Fruit fly (Drosophila melanogaster) whole organism, embryonic: Measurements from ENCODE around the gene barc.
A peak's percentile ranks its signal among the peaks of the same experiment; 100 is the strongest.

Experiments
- Abd-B ChIP-seq: fragments of 200-800 bp; sonication (Bioruptor generic); optimal IDR thresholded peaks from 2 replicates; lab custom pipeline; 2018; ENCODE audit warnings: missing biosample characterization, mild to moderate bottlenecking, missing genetic modification characterization, moderate library complexity
- Atf-2 ChIP-seq: fragments of 200-800 bp; sonication (Bioruptor generic); optimal IDR thresholded peaks from 2 replicates; lab custom pipeline; 2016; ENCODE audit warnings: missing biosample characterization, missing genetic modification characterization
- Awh ChIP-seq: fragments of 200-800 bp; sonication (Bioruptor generic); IDR thresholded peaks from 2 replicates; pipeline ENCODE4, ENCODE4 v1.3.6; 2022; ENCODE audit warnings: missing biosample characterization, missing genetic modification characterization
- Bdp1 ChIP-seq: fragments of 200-800 bp; sonication (Bioruptor generic); optimal IDR thresholded peaks from 3 replicates; lab custom pipeline; 2016; ENCODE audit warnings: missing biosample characterization, missing genetic modification characterization
- CG10147 ChIP-seq: fragments of 200-800 bp; sonication (Bioruptor generic); optimal IDR thresholded peaks from 2 replicates; lab custom pipeline; 2019; ENCODE audit warnings: missing biosample characterization, mild to moderate bottlenecking, missing genetic modification characterization, moderate library complexity
- CG1024 ChIP-seq: fragments of 200-800 bp; sonication (Bioruptor generic); IDR thresholded peaks from 2 replicates; pipeline ENCODE4 v1.3.6; 2022; ENCODE audit warnings: missing biosample characterization, missing genetic modification characterization
- CG1647 ChIP-seq: fragments of 200-800 bp; sonication (Bioruptor generic); optimal IDR thresholded peaks from 3 replicates; lab custom pipeline; 2016; ENCODE audit warnings: missing biosample characterization, missing genetic modification characterization
- CG17568 ChIP-seq: fragments of 200-800 bp; sonication (Bioruptor generic); optimal IDR thresholded peaks from 2 replicates; lab custom pipeline; 2018; ENCODE audit warnings: missing biosample characterization, mild to moderate bottlenecking, missing genetic modification characterization, moderate library complexity
- CG17829 ChIP-seq: fragments of 200-800 bp; optimal IDR thresholded peaks from 2 replicates; lab custom pipeline; 2019; ENCODE audit warnings: missing biosample characterization, mild to moderate bottlenecking, missing genetic modification characterization, moderate library complexity
- CG17912 ChIP-seq: fragments of 200-800 bp; sonication (Bioruptor generic); optimal IDR thresholded peaks from 2 replicates; lab custom pipeline; 2018; ENCODE audit warnings: missing biosample characterization, mild to moderate bottlenecking, missing genetic modification characterization
- CG18764 ChIP-seq: fragments of 200-800 bp; sonication (Bioruptor generic); optimal IDR thresholded peaks from 3 replicates; lab custom pipeline; 2016; ENCODE audit warnings: missing biosample characterization, missing genetic modification characterization
- CG2120 ChIP-seq: fragments of 200-800 bp; sonication (Bioruptor generic); optimal IDR thresholded peaks from 3 replicates; lab custom pipeline; 2016; ENCODE audit warnings: missing biosample characterization, missing genetic modification characterization
- CG2129 ChIP-seq: fragments of 200-800 bp; sonication (Bioruptor generic); IDR thresholded peaks from 2 replicates; pipeline ENCODE4 v1.3.6; 2022; ENCODE audit warnings: missing biosample characterization, missing genetic modification characterization; ENCODE audit not compliant: partially characterized antibody
- CG2875 ChIP-seq: fragments of 200-800 bp; sonication (Bioruptor generic); optimal IDR thresholded peaks from 2 replicates; lab custom pipeline; 2017; ENCODE audit warnings: missing biosample characterization, mild to moderate bottlenecking, missing genetic modification characterization, missing genetic modification reagents
- CG33557 ChIP-seq: fragments of 200-800 bp; sonication (Bioruptor generic); optimal IDR thresholded peaks from 2 replicates; lab custom pipeline; 2019; ENCODE audit warnings: missing biosample characterization, mild to moderate bottlenecking, missing genetic modification characterization, moderate library complexity
- CG3838 ChIP-seq: fragments of 200-800 bp; sonication (Bioruptor generic); optimal IDR thresholded peaks from 3 replicates; lab custom pipeline; 2016; ENCODE audit warnings: missing biosample characterization, missing genetic modification characterization
- CG4328 ChIP-seq: fragments of 200-800 bp; sonication (Bioruptor generic); optimal IDR thresholded peaks from 3 replicates; lab custom pipeline; 2017; ENCODE audit warnings: missing biosample characterization, missing genetic modification reagents, missing genetic modification characterization
- CG5953 ChIP-seq: fragments of 200-800 bp; sonication (Bioruptor generic); IDR thresholded peaks from 2 replicates; pipeline ENCODE4 v1.3.6; 2022; ENCODE audit warnings: missing biosample characterization, missing genetic modification characterization
- CG6175 ChIP-seq: fragments of 200-800 bp; sonication (Bioruptor generic); IDR thresholded peaks from 3 replicates; pipeline ENCODE4 v1.3.6; 2022; ENCODE audit warnings: missing biosample characterization, missing genetic modification characterization
- CG6791 ChIP-seq: fragments of 200-800 bp; sonication (Bioruptor generic); IDR thresholded peaks from 3 replicates; pipeline ENCODE4 v1.3.6; 2022; ENCODE audit warnings: missing biosample characterization, missing genetic modification characterization; ENCODE audit not compliant: partially characterized antibody
- CG7372 ChIP-seq: fragments of 200-800 bp; sonication (Bioruptor generic); IDR thresholded peaks from 2 replicates; pipeline ENCODE4 v1.3.6; 2022; ENCODE audit warnings: missing biosample characterization, missing genetic modification characterization
- CG9215 ChIP-seq: fragments of 200-800 bp; sonication (Bioruptor generic); IDR thresholded peaks from 2 replicates; pipeline ENCODE4 v1.3.6; 2022; ENCODE audit warnings: missing biosample characterization, missing genetic modification characterization
- CoRest ChIP-seq: fragments of 200-800 bp; sonication (Bioruptor generic); optimal IDR thresholded peaks from 3 replicates; lab custom pipeline; 2018; ENCODE audit warnings: missing biosample characterization, mild to moderate bottlenecking, missing genetic modification characterization, moderate library complexity
- D19B ChIP-seq: fragments of 200-800 bp; sonication (Bioruptor generic); optimal IDR thresholded peaks from 2 replicates; lab custom pipeline; 2017; ENCODE audit warnings: missing biosample characterization, mild to moderate bottlenecking, missing genetic modification characterization
- Dbx ChIP-seq: fragments of 200-800 bp; sonication (Bioruptor generic); IDR thresholded peaks from 3 replicates; pipeline ENCODE4 v1.3.6; 2022; ENCODE audit warnings: missing biosample characterization, missing genetic modification characterization
- Dp ChIP-seq: fragments of 200-800 bp; sonication (Bioruptor generic); optimal IDR thresholded peaks from 2 replicates; lab custom pipeline; 2018; ENCODE audit warnings: missing biosample characterization, mild to moderate bottlenecking, missing genetic modification characterization, moderate library complexity
- Dref ChIP-seq: fragments of 200-800 bp; sonication (Bioruptor generic); IDR thresholded peaks from 2 replicates; pipeline ENCODE4 v1.3.6; 2022; ENCODE audit warnings: missing biosample characterization, missing genetic modification characterization
- Eip74EF ChIP-seq, 2 experiments: fragments of 200-800 bp in 1 of 2; fragments of >200 bp in 1 of 2; sonication (Bioruptor generic) in 1 of 2; optimal IDR thresholded peaks; 2 replicates each; lab custom pipeline; 2017 to 2019; ENCODE audit warnings: missing biosample characterization in 2 of 2, missing genetic modification characterization in 2 of 2, mild to moderate bottlenecking in 1 of 2, moderate library complexity in 1 of 2
- HHEX ChIP-seq: fragments of 200-800 bp; sonication (Bioruptor generic); optimal IDR thresholded peaks from 3 replicates; lab custom pipeline; 2017; ENCODE audit warnings: missing biosample characterization, mild to moderate bottlenecking, missing genetic modification characterization, missing genetic modification reagents
- HLH3B ChIP-seq: fragments of 200-800 bp; sonication (Bioruptor generic); IDR thresholded peaks from 2 replicates; pipeline ENCODE4 v1.3.6; 2022; ENCODE audit warnings: missing biosample characterization, missing genetic modification characterization
- Hmx ChIP-seq: fragments of 200-800 bp; sonication (Bioruptor generic); optimal IDR thresholded peaks from 2 replicates; lab custom pipeline; 2016; ENCODE audit warnings: missing biosample characterization, missing genetic modification characterization
- Jarid2 ChIP-seq: fragments of 200-800 bp; sonication (Bioruptor generic); optimal IDR thresholded peaks from 3 replicates; lab custom pipeline; 2017; ENCODE audit warnings: mild to moderate bottlenecking, missing biosample characterization, missing genetic modification reagents, missing genetic modification characterization
- Mes4 ChIP-seq: fragments of 200-800 bp; sonication (Bioruptor generic); optimal IDR thresholded peaks from 2 replicates; lab custom pipeline; 2016; ENCODE audit warnings: missing biosample characterization, missing genetic modification characterization
- Nf-YB ChIP-seq: fragments of 200-800 bp; sonication (Bioruptor generic); optimal IDR thresholded peaks from 3 replicates; lab custom pipeline; 2019; ENCODE audit warnings: missing biosample characterization, mild to moderate bottlenecking, missing genetic modification characterization, moderate library complexity
- Scr ChIP-seq: fragments of 200-800 bp; sonication (Bioruptor generic); IDR thresholded peaks from 2 replicates; pipeline ENCODE4 v1.3.6; 2022; ENCODE audit warnings: missing biosample characterization, missing genetic modification characterization; ENCODE audit not compliant: partially characterized antibody
- br ChIP-seq: fragments of >200 bp; optimal IDR thresholded peaks from 2 replicates; lab custom pipeline; 2017
- ci ChIP-seq: fragments of 200-800 bp; sonication (Bioruptor generic); IDR thresholded peaks from 3 replicates; pipeline ENCODE4 v1.3.6; 2022; ENCODE audit warnings: missing biosample characterization, missing genetic modification characterization
- dimm ChIP-seq: fragments of 200-800 bp; sonication (Bioruptor generic); IDR thresholded peaks from 2 replicates; pipeline ENCODE4 v1.3.6; 2022; ENCODE audit warnings: missing biosample characterization, missing genetic modification characterization
- dmrt11E ChIP-seq: fragments of 200-800 bp; sonication (Bioruptor generic); optimal IDR thresholded peaks from 3 replicates; lab custom pipeline; 2018; ENCODE audit warnings: missing biosample characterization, mild to moderate bottlenecking, missing genetic modification characterization, moderate library complexity
- hth ChIP-seq: fragments of >200 bp; optimal IDR thresholded peaks from 2 replicates; lab custom pipeline; 2017; ENCODE audit warnings: inconsistent platforms
- kah ChIP-seq: fragments of 200-800 bp; sonication (Bioruptor generic); optimal IDR thresholded peaks from 2 replicates; lab custom pipeline; 2018; ENCODE audit warnings: missing biosample characterization, mild to moderate bottlenecking, missing genetic modification characterization
- ken ChIP-seq: fragments of 200-800 bp; sonication (Bioruptor generic); IDR thresholded peaks from 3 replicates; pipeline ENCODE4 v1.3.6; 2022; ENCODE audit warnings: missing biosample characterization, missing genetic modification characterization
- klu ChIP-seq: fragments of 200-800 bp; sonication (Bioruptor generic); IDR thresholded peaks from 2 replicates; pipeline ENCODE4 v1.3.6; 2022; ENCODE audit warnings: missing biosample characterization, missing genetic modification characterization
- lmd ChIP-seq: fragments of 200-800 bp; sonication (Bioruptor generic); IDR thresholded peaks from 2 replicates; pipeline ENCODE4 v1.3.6; 2022; ENCODE audit warnings: missing biosample characterization, missing genetic modification characterization
- phol ChIP-seq: fragments of 200-800 bp; sonication (Bioruptor generic); optimal IDR thresholded peaks from 3 replicates; lab custom pipeline; 2018; ENCODE audit warnings: missing biosample characterization, mild to moderate bottlenecking, missing genetic modification characterization, moderate library complexity
- pita ChIP-seq: fragments of 200-800 bp; sonication (Bioruptor generic); optimal IDR thresholded peaks from 2 replicates; lab custom pipeline; 2017; ENCODE audit warnings: missing biosample characterization, mild to moderate bottlenecking, missing genetic modification characterization
- ranshi ChIP-seq: fragments of 200-800 bp; sonication (Bioruptor generic); IDR thresholded peaks from 2 replicates; pipeline ENCODE4 v1.3.6; 2022; ENCODE audit warnings: missing biosample characterization, missing genetic modification characterization
- sens-2 ChIP-seq: fragments of 200-800 bp; sonication (Bioruptor generic); IDR thresholded peaks from 2 replicates; pipeline ENCODE4 v1.3.6; 2022; ENCODE audit warnings: missing biosample characterization, missing genetic modification characterization
- slp2 ChIP-seq: fragments of 200-800 bp; sonication (Bioruptor generic); optimal IDR thresholded peaks from 2 replicates; lab custom pipeline; 2016; ENCODE audit warnings: missing biosample characterization, missing genetic modification characterization
- sr ChIP-seq: fragments of 200-800 bp; sonication (Bioruptor generic); IDR thresholded peaks from 3 replicates; pipeline ENCODE4 v1.3.6; 2022; ENCODE audit warnings: missing biosample characterization, missing genetic modification characterization
- ttk ChIP-seq: fragments of 200-800 bp; sonication (Bioruptor generic); IDR thresholded peaks from 2 replicates; pipeline ENCODE4 v2.1.2; 2022; ENCODE audit warnings: missing biosample characterization, missing genetic modification characterization
- twi ChIP-seq: fragments of 200-800 bp; optimal IDR thresholded peaks from 2 replicates; lab custom pipeline; 2019; ENCODE audit warnings: missing biosample characterization, mild to moderate bottlenecking, missing genetic modification characterization, moderate library complexity

barc gene

dm6 chr3L:21479636-21480035, 46.7 kb upstream of the barc start (continued):
- TF ChIP-seq Jarid2 (GFP tag; lab: Kevin White, UChicago) (peak; percentile 79), dmrt11E (tag; lab: Kevin White, UChicago) (no peak), hth (no peak), CG2120 (GFP tag; lab: Kevin White, UChicago) (no peak), CG18764 (GFP tag; lab: Kevin White, UChicago) (no peak), Mes4 (GFP tag; lab: Kevin White, UChicago) (peak; percentile 57), CG10147 (no peak), phol (peak; percentile 62), CG7372 (no peak), Scr (GFP tag; lab: Robert Waterston, UW) (no peak), twi (tag; lab: Kevin White, UChicago) (no peak), CG3838 (GFP tag; lab: Kevin White, UChicago) (no peak), pita (no peak), CG6791 (GFP tag; lab: Robert Waterston, UW) (no peak), Dbx (GFP tag; lab: Robert Waterston, UW) (no peak), Bdp1 (GFP tag; lab: Kevin White, UChicago) (no peak), Atf-2 (GFP tag; lab: Kevin White, UChicago) (no peak), Dp (no peak), CG4328 (GFP tag; lab: Kevin White, UChicago) (peak; percentile 18), CG17568 (GFP tag; lab: Kevin White, UChicago) (no peak), Nf-YB (GFP tag; lab: Kevin White, UChicago) (peak; percentile 97), CG5953 (GFP tag; lab: Robert Waterston, UW) (peak; percentile 72; the same call in 1 of the 2 replicates), CG2875 (GFP tag; lab: Kevin White, UChicago) (peak; percentile 62), br (lab: Kevin White, UChicago) (no peak), CG1647 (GFP tag; lab: Kevin White, UChicago) (no peak), CoRest (tag; lab: Kevin White, UChicago) (peak; percentile 58), ttk (GFP tag; lab: Robert Waterston, UW) (peak; percentile 67), CG9215 (GFP tag; lab: Robert Waterston, UW) (no peak), CG6175 (GFP tag; lab: Robert Waterston, UW) (peak; percentile 57; the same call in 2 of the 3 replicates), CG2129 (GFP tag; lab: Robert Waterston, UW) (no peak), sens-2 (GFP tag; lab: Robert Waterston, UW) (no peak), kah (GFP tag; lab: Kevin White, UChicago) (peak; percentile 41), klu (GFP tag; lab: Robert Waterston, UW) (no peak), CG33557 (GFP tag; lab: Kevin White, UChicago) (peak; percentile 9), sr (GFP tag; lab: Robert Waterston, UW) (peak; percentile 71), Dref (no peak), dimm (GFP tag; lab: Robert Waterston, UW) (no peak), ci (GFP tag; lab: Robert Waterston, UW) (peak; percentile 92), slp2 (GFP tag; lab: Kevin White, UChicago) (no peak), Hmx (GFP tag; lab: Kevin White, UChicago) (no peak), ranshi (GFP tag; lab: Robert Waterston, UW) (no peak), Abd-B (GFP tag; lab: Kevin White, UChicago) (no peak), D19B (GFP tag; lab: Kevin White, UChicago) (no peak), CG17912 (GFP tag; lab: Kevin White, UChicago) (peak; percentile 26), Awh (GFP tag; lab: Robert Waterston, UW) (no peak; the same call in 1 of the 2 replicates), HLH3B (GFP tag; lab: Robert Waterston, UW) (peak; percentile 63; the same call in 1 of the 2 replicates), Eip74EF (GFP tag; optimal IDR thresholded peaks at IDR 0.05; lab: Kevin White, UChicago) (no peak), lmd (GFP tag; lab: Robert Waterston, UW) (no peak), ken (GFP tag; lab: Robert Waterston, UW) (peak; percentile 60; the same call in 2 of the 3 replicates), CG17829 (tag; lab: Kevin White, UChicago) (peak; percentile 51), HHEX (peak; percentile 43), CG1024 (GFP tag; lab: Robert Waterston, UW) (peak; percentile 63; the same call in 1 of the 2 replicates)
